Fruit fly (Drosophila melanogaster) whole organism, embryonic: Measurements from ENCODE around the gene Ir67a.

Experiments
- Atf-2 ChIP-seq: fragments of 200-800 bp; sonication (Bioruptor generic); optimal IDR thresholded peaks from 2 replicates; lab custom pipeline; 2016; ENCODE audit warnings: missing biosample characterization, missing genetic modification characterization
- Blimp-1 ChIP-seq: fragments of 200-800 bp; sonication (Bioruptor generic); optimal IDR thresholded peaks from 3 replicates; lab custom pipeline; 2018; ENCODE audit warnings: missing biosample characterization, missing genetic modification characterization, mild to moderate bottlenecking, moderate library complexity, missing genetic modification reagents
- CG10366 ChIP-seq: fragments of 200-800 bp; sonication (Bioruptor generic); IDR thresholded peaks from 2 replicates; pipeline ENCODE4 v1.3.6; 2022; ENCODE audit warnings: missing biosample characterization, missing genetic modification characterization
- CG10431 ChIP-seq: fragments of 200-800 bp; sonication (Bioruptor generic); optimal IDR thresholded peaks from 3 replicates; lab custom pipeline; 2018; ENCODE audit warnings: missing biosample characterization, mild to moderate bottlenecking, missing genetic modification characterization
- CG10462 ChIP-seq: fragments of 200-800 bp; sonication (Bioruptor generic); optimal IDR thresholded peaks from 2 replicates; lab custom pipeline; 2016; ENCODE audit warnings: missing biosample characterization, missing genetic modification characterization
- CG10543 ChIP-seq: fragments of 200-800 bp; sonication (Bioruptor generic); optimal IDR thresholded peaks from 3 replicates; lab custom pipeline; 2017; ENCODE audit warnings: missing biosample characterization, mild to moderate bottlenecking, missing genetic modification characterization, moderate library complexity
- CG10654 ChIP-seq: fragments of 200-800 bp; sonication (Bioruptor generic); optimal IDR thresholded peaks from 2 replicates; lab custom pipeline; 2016; ENCODE audit warnings: missing biosample characterization, missing genetic modification characterization
- CG12769 ChIP-seq: fragments of 200-800 bp; sonication (Bioruptor generic); optimal IDR thresholded peaks from 2 replicates; lab custom pipeline; 2019; ENCODE audit warnings: missing biosample characterization, mild to moderate bottlenecking, missing genetic modification characterization, moderate library complexity
- CG15269 ChIP-seq: fragments of 200-800 bp; sonication (Bioruptor generic); optimal IDR thresholded peaks from 2 replicates; lab custom pipeline; 2018; ENCODE audit warnings: missing biosample characterization, mild to moderate bottlenecking, missing genetic modification characterization, moderate library complexity
- CG1529 ChIP-seq: fragments of 200-800 bp; sonication (Bioruptor generic); optimal IDR thresholded peaks from 3 replicates; lab custom pipeline; 2018; ENCODE audit warnings: missing biosample characterization, missing genetic modification characterization
- CG18599 ChIP-seq: fragments of 200-800 bp; sonication (Bioruptor generic); optimal IDR thresholded peaks from 3 replicates; lab custom pipeline; 2017; ENCODE audit warnings: missing biosample characterization, missing genetic modification characterization, mild to moderate bottlenecking, moderate library complexity, missing genetic modification reagents
- CG2678 ChIP-seq: fragments of 200-800 bp; sonication (Bioruptor generic); optimal IDR thresholded peaks from 3 replicates; lab custom pipeline; 2019; ENCODE audit warnings: missing biosample characterization, mild to moderate bottlenecking, missing genetic modification characterization, moderate library complexity
- CG33557 ChIP-seq: fragments of 200-800 bp; sonication (Bioruptor generic); optimal IDR thresholded peaks from 2 replicates; lab custom pipeline; 2019; ENCODE audit warnings: missing biosample characterization, mild to moderate bottlenecking, missing genetic modification characterization, moderate library complexity
- CG4820 ChIP-seq: fragments of 200-800 bp; sonication (Bioruptor generic); optimal IDR thresholded peaks from 3 replicates; lab custom pipeline; 2016; ENCODE audit warnings: missing biosample characterization, missing genetic modification characterization
- CG5180 ChIP-seq: fragments of 200-800 bp; sonication (Bioruptor generic); optimal IDR thresholded peaks from 3 replicates; lab custom pipeline; 2017; ENCODE audit warnings: missing biosample characterization, missing genetic modification characterization, mild to moderate bottlenecking, moderate library complexity, missing genetic modification reagents
- CG5953 ChIP-seq: fragments of 200-800 bp; sonication (Bioruptor generic); IDR thresholded peaks from 2 replicates; pipeline ENCODE4 v1.3.6; 2022; ENCODE audit warnings: missing biosample characterization, missing genetic modification characterization
- CG6854 ChIP-seq: fragments of 200-800 bp; sonication (Bioruptor generic); optimal IDR thresholded peaks from 3 replicates; lab custom pipeline; 2017; ENCODE audit warnings: missing biosample characterization, mild to moderate bottlenecking, missing genetic modification characterization
- CG7372 ChIP-seq: fragments of 200-800 bp; sonication (Bioruptor generic); IDR thresholded peaks from 2 replicates; pipeline ENCODE4 v1.3.6; 2022; ENCODE audit warnings: missing biosample characterization, missing genetic modification characterization
- CG8388 ChIP-seq: fragments of 200-800 bp; sonication (Bioruptor generic); optimal IDR thresholded peaks from 2 replicates; lab custom pipeline; 2019; ENCODE audit warnings: missing biosample characterization, mild to moderate bottlenecking, missing genetic modification characterization, moderate library complexity
- CG9876 ChIP-seq: fragments of 200-800 bp; sonication (Bioruptor generic); optimal IDR thresholded peaks from 2 replicates; lab custom pipeline; 2016; ENCODE audit warnings: missing biosample characterization, missing genetic modification characterization
- CTCF ChIP-seq: fragments of 200-800 bp; sonication (Bioruptor generic); optimal IDR thresholded peaks from 2 replicates; lab custom pipeline; 2017; ENCODE audit warnings: missing biosample characterization, mild to moderate bottlenecking, missing genetic modification characterization, moderate library complexity
- Fer1 ChIP-seq: fragments of 200-800 bp; sonication (Bioruptor generic); optimal IDR thresholded peaks from 2 replicates; lab custom pipeline; 2017; ENCODE audit warnings: missing biosample characterization, mild to moderate bottlenecking, missing genetic modification characterization
- H2.0 ChIP-seq: fragments of 200-800 bp; sonication (Bioruptor generic); IDR thresholded peaks from 2 replicates; pipeline ENCODE4 v1.3.6; 2022; ENCODE audit warnings: missing biosample characterization, missing genetic modification characterization
- HHEX ChIP-seq: fragments of 200-800 bp; sonication (Bioruptor generic); optimal IDR thresholded peaks from 3 replicates; lab custom pipeline; 2017; ENCODE audit warnings: missing biosample characterization, mild to moderate bottlenecking, missing genetic modification characterization, missing genetic modification reagents
- HLHmδ ChIP-seq: fragments of 200-800 bp; sonication (Bioruptor generic); optimal IDR thresholded peaks from 2 replicates; lab custom pipeline; 2018; ENCODE audit warnings: missing biosample characterization, mild to moderate bottlenecking, missing genetic modification characterization, moderate library complexity
- MTF-1 ChIP-seq: fragments of 200-800 bp; sonication (Bioruptor generic); optimal IDR thresholded peaks from 2 replicates; lab custom pipeline; 2018; ENCODE audit warnings: missing biosample characterization, mild to moderate bottlenecking, missing genetic modification characterization, borderline replicate concordance
- Meics ChIP-seq: fragments of 200-800 bp; sonication (Bioruptor generic); optimal IDR thresholded peaks from 2 replicates; lab custom pipeline; 2017; ENCODE audit warnings: missing biosample characterization, mild to moderate bottlenecking, missing genetic modification characterization
- PHDP ChIP-seq: fragments of 200-800 bp; sonication (Bioruptor generic); optimal IDR thresholded peaks from 3 replicates; lab custom pipeline; 2018; ENCODE audit warnings: missing biosample characterization, mild to moderate bottlenecking, missing genetic modification characterization, moderate library complexity
- Sin3A ChIP-seq: fragments of >200 bp; optimal IDR thresholded peaks from 2 replicates; lab custom pipeline; 2018
- Stat92E ChIP-seq, 3 experiments: fragments of >200 bp in 2 of 3; fragments of 200-800 bp in 1 of 3; sonication (Bioruptor generic) in 1 of 3; optimal IDR thresholded peaks; 2 replicates each; lab custom pipeline; 2017 to 2019; ENCODE audit warnings: missing biosample characterization in 3 of 3, missing genetic modification characterization in 3 of 3, mild to moderate bottlenecking in 1 of 3, moderate library complexity in 1 of 3
- TFAM ChIP-seq: fragments of 200-800 bp; sonication (Bioruptor generic); optimal IDR thresholded peaks from 2 replicates; lab custom pipeline; 2017; ENCODE audit warnings: missing biosample characterization, missing genetic modification characterization, inconsistent platforms
- Trl ChIP-seq, 3 experiments: fragments of >200 bp in 2 of 3; fragments of 200-800 bp in 1 of 3; sonication (Bioruptor generic) in 1 of 3; optimal IDR thresholded peaks; 2 replicates in 1 of 3; 3 replicates in 2 of 3; lab custom pipeline; 2016 to 2017; ENCODE audit warnings: missing biosample characterization in 1 of 3, missing genetic modification characterization in 1 of 3
- Vsx1 ChIP-seq: fragments of 200-800 bp; sonication (Bioruptor generic); optimal IDR thresholded peaks from 2 replicates; lab custom pipeline; 2017; ENCODE audit warnings: missing biosample characterization, mild to moderate bottlenecking, missing genetic modification characterization, missing genetic modification reagents
- YL-1 ChIP-seq: fragments of 200-800 bp; sonication (Bioruptor generic); optimal IDR thresholded peaks from 3 replicates; lab custom pipeline; 2017; ENCODE audit warnings: missing biosample characterization, mild to moderate bottlenecking, missing genetic modification characterization
- bsh ChIP-seq, 2 experiments: fragments of 200-800 bp; sonication (Bioruptor generic); optimal IDR thresholded peaks; 2 replicates each; lab custom pipeline; 2017 to 2018; ENCODE audit warnings: mild to moderate bottlenecking in 2 of 2, missing biosample characterization in 2 of 2, missing genetic modification characterization in 2 of 2, moderate library complexity in 1 of 2
- dysf ChIP-seq: fragments of 200-800 bp; sonication (Bioruptor generic); IDR thresholded peaks from 3 replicates; pipeline ENCODE4 v1.3.6; 2022; ENCODE audit warnings: missing biosample characterization, missing genetic modification characterization
- exex ChIP-seq: fragments of 200-800 bp; sonication (Bioruptor generic); optimal IDR thresholded peaks from 4 replicates; lab custom pipeline; 2018; ENCODE audit warnings: missing biosample characterization, mild to moderate bottlenecking, missing genetic modification characterization, moderate library complexity
- hbn ChIP-seq: fragments of 200-800 bp; sonication (Bioruptor generic); IDR thresholded peaks from 2 replicates; pipeline ENCODE4 v1.3.6; 2022; ENCODE audit warnings: missing biosample characterization, missing genetic modification characterization; ENCODE audit not compliant: partially characterized antibody
- mirr ChIP-seq: fragments of 200-800 bp; sonication (Bioruptor generic); optimal IDR thresholded peaks from 3 replicates; lab custom pipeline; 2018; ENCODE audit warnings: missing biosample characterization, mild to moderate bottlenecking, missing genetic modification characterization
- otp ChIP-seq: fragments of 200-800 bp; sonication (Bioruptor generic); IDR thresholded peaks from 3 replicates; pipeline ENCODE4, ENCODE4 v1.3.6; 2022; ENCODE audit warnings: missing biosample characterization, missing genetic modification characterization
- pita ChIP-seq: fragments of 200-800 bp; sonication (Bioruptor generic); optimal IDR thresholded peaks from 2 replicates; lab custom pipeline; 2017; ENCODE audit warnings: missing biosample characterization, mild to moderate bottlenecking, missing genetic modification characterization
- salm ChIP-seq: fragments of 200-800 bp; sonication (Bioruptor generic); optimal IDR thresholded peaks from 2 replicates; lab custom pipeline; 2018; ENCODE audit warnings: missing biosample characterization, mild to moderate bottlenecking, missing genetic modification characterization
- sens ChIP-seq: fragments of 200-800 bp; sonication (Bioruptor generic); peaks from one replicate; lab custom pipeline; 2016; ENCODE audit warnings: missing biosample characterization, missing genetic modification characterization
- sima ChIP-seq: fragments of 200-800 bp; sonication (Bioruptor generic); optimal IDR thresholded peaks from 2 replicates; lab custom pipeline; 2016; ENCODE audit warnings: missing biosample characterization, missing genetic modification characterization
- slou ChIP-seq: fragments of 200-800 bp; sonication (Bioruptor generic); optimal IDR thresholded peaks from 3 replicates; lab custom pipeline; 2016; ENCODE audit warnings: missing biosample characterization, missing genetic modification characterization
- sug ChIP-seq: fragments of 200-800 bp; optimal IDR thresholded peaks from 2 replicates; lab custom pipeline; 2019; ENCODE audit warnings: missing biosample characterization, mild to moderate bottlenecking, missing genetic modification characterization, moderate library complexity
- toy ChIP-seq: fragments of 200-800 bp; sonication (Bioruptor generic); IDR thresholded peaks from 2 replicates; pipeline ENCODE4 v1.3.6; 2022; ENCODE audit warnings: missing biosample characterization, missing genetic modification characterization
- tx ChIP-seq: fragments of 200-800 bp; sonication (Bioruptor generic); optimal IDR thresholded peaks from 2 replicates; lab custom pipeline; 2016; ENCODE audit warnings: missing biosample characterization, missing genetic modification characterization
- unpg ChIP-seq: fragments of 200-800 bp; sonication (Bioruptor generic); optimal IDR thresholded peaks from 3 replicates; lab custom pipeline; 2018; ENCODE audit warnings: missing biosample characterization, mild to moderate bottlenecking, missing genetic modification characterization, moderate library complexity
- zen2 ChIP-seq: fragments of 200-800 bp; sonication (Bioruptor generic); IDR thresholded peaks from 3 replicates; pipeline ENCODE4 v1.3.6; 2022; ENCODE audit warnings: missing biosample characterization, missing genetic modification characterization; ENCODE audit not compliant: partially characterized antibody

The Ir67a gene

DNA sequence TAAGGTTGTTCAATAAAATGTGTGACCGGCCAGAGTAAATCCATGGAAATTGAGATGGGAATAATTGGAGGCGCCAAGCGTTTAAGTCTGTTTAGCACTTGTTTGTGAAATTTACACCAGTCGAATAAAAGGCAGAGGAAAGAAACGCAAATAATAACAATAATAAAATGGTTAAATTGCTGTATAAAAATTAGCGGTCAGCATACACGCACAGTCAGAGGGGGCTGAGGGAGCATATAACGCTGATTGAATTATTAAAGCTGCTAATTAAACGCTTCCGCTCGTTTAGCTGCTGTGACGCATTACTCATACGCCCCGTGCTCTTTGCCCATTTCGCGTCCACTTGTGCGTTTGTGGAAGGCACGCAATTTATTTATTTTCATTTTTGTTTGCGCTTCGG lies 23.9 kb upstream of the Ir67a start (continued):
- TF ChIP-seq Atf-2 (GFP tag; lab: Kevin White, UChicago) (no peak), otp (GFP tag; lab: Robert Waterston, UW) (peak; percentile 79; the same call in 2 of the 3 replicates), hbn (GFP tag; lab: Robert Waterston, UW) (no peak), Blimp-1 (GFP tag; lab: Kevin White, UChicago) (no peak), CG15269 (peak; percentile 9), mirr (GFP tag; lab: Kevin White, UChicago) (peak; percentile 16), Fer1 (GFP tag; lab: Kevin White, UChicago) (no peak), CTCF (GFP tag; lab: Kevin White, UChicago) (no peak), CG7372 (GFP tag; lab: Robert Waterston, UW) (0 out of 2 replicates have a peak, but pooled peaks have one; percentile 13), CG2678 (tag; lab: Kevin White, UChicago) (peak; percentile 9), exex (tag; lab: Kevin White, UChicago) (no peak), sens (GFP tag; lab: Kevin White, UChicago) (peak; percentile 22), CG9876 (GFP tag; lab: Kevin White, UChicago) (no peak), PHDP (tag; lab: Kevin White, UChicago) (peak; percentile 8), unpg (GFP tag; lab: Kevin White, UChicago) (no peak), CG10543 (peak; percentile 43)

DNA sequence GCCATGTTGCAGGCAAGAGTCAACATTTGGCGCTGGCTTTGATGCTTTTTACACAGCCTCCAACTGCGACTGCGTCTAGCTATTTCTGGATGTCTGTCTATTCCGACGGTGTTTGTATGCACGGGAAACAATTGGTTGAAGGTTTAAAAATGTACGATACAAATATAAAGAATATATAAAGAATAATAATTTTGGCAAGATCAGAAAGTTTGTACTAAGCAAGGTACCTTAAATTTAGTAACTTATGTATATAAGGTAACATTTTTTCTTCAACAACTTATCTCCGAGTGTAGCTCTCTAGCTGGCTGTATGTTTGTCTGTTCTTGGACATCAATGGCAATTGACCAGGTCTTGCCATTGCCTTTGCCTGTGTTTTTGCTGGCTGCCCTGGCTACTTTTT lies 23.1 kb upstream of the Ir67a start:
- TF ChIP-seq Trl (optimal IDR thresholded peaks at IDR 0.05; lab: Kevin White, UChicago) (no peak), Trl (GFP tag; optimal IDR thresholded peaks at IDR 0.05; lab: Kevin White, UChicago) (no peak), CG5180 (GFP tag; lab: Kevin White, UChicago) (no peak), YL-1 (GFP tag; lab: Kevin White, UChicago) (no peak), sug (tag; lab: Kevin White, UChicago) (no peak), tx (GFP tag; lab: Kevin White, UChicago) (no peak), CG10366 (GFP tag; lab: Robert Waterston, UW) (peak; percentile 27; the same call in 1 of the 2 replicates), CG10462 (GFP tag; lab: Kevin White, UChicago) (no peak), CG5953 (GFP tag; lab: Robert Waterston, UW) (no peak), CG10431 (no peak), slou (GFP tag; lab: Kevin White, UChicago) (no peak), HHEX (GFP tag; lab: Kevin White, UChicago) (no peak), CG33557 (GFP tag; lab: Kevin White, UChicago) (no peak), CG4820 (GFP tag; lab: Kevin White, UChicago) (peak; percentile 2), HLHmδ (GFP tag; lab: Kevin White, UChicago) (no peak), MTF-1 (no peak), toy (GFP tag; lab: Robert Waterston, UW) (no peak), Sin3A (lab: Kevin White, UChicago) (no peak), CG12769 (tag; lab: Kevin White, UChicago) (no peak), pita (GFP tag; lab: Kevin White, UChicago) (no peak), TFAM (GFP tag; lab: Kevin White, UChicago) (no peak), zen2 (GFP tag; lab: Robert Waterston, UW) (no peak), Stat92E (GFP tag; optimal IDR thresholded peaks at IDR 0.05; lab: Kevin White, UChicago) (no peak), Vsx1 (no peak), CG1529 (GFP tag; lab: Kevin White, UChicago) (no peak), sima (no peak), Meics (GFP tag; lab: Kevin White, UChicago) (no peak), CG18599 (GFP tag; lab: Kevin White, UChicago) (peak; percentile 3), CG8388 (GFP tag; lab: Kevin White, UChicago) (peak; percentile 20), CG10654 (GFP tag; lab: Kevin White, UChicago) (no peak), CG6854 (no peak), H2.0 (GFP tag; lab: Robert Waterston, UW) (no peak), bsh (GFP tag; optimal IDR thresholded peaks at IDR 0.05; lab: Kevin White, UChicago) (peak; percentile 44 to 47), salm (tag; lab: Kevin White, UChicago) (no peak), dysf (no peak)
